Worm (Caenorhabditis elegans) whole organism, dauer: Measurements from ENCODE around the gene C01C10.2.

ENCODE experiments used
- unc-62 ChIP-seq: sonication (generic microtip); optimal IDR thresholded peaks from 2 replicates; lab custom pipeline; 2017; ENCODE audit warnings: missing biosample characterization, missing genetic modification reagents, missing genetic modification characterization

The C01C10.2 gene

ce11 chrX:7437949-7438348, at the start of gene C01C10.2:
C01C10.2 (minus strand) TSS chrX:7438118.
- TF ChIP-seq unc-62: no peak

ce11 chrX:7485748-7486147, 47.8 kb upstream of the C01C10.2 start, which contains the start of gene gly-12:
gly-12 (plus strand) TSS chrX:7485864.
- no peak for TF ChIP-seq unc-62

- no peak for TF ChIP-seq unc-62
Observed at ce11 chrX:7480756-7481155, 42.8 kb upstream of the C01C10.2 start, which contains the start of gene F48E3.9. F48E3.9 (plus strand) TSS chrX:7481056.

- TF ChIP-seq unc-62: no peak
Observed at ce11 chrX:7478948-7479347, 41.0 kb upstream of the C01C10.2 start, which contains the start of gene mek-1. mek-1 (plus strand) TSS chrX:7479248.

ce11 chrX:7478476-7478875, 40.6 kb upstream of the C01C10.2 start:
- TF ChIP-seq unc-62: no peak

- TF ChIP-seq unc-62: no peak
Observed at ce11 chrX:7474968-7475433, 37.1 kb upstream of the C01C10.2 start, which contains the start of gene coh-1. coh-1 (minus strand) TSS chrX:7475018.

ce11 chrX:7469907-7470306, 32.0 kb upstream of the C01C10.2 start:
- no peak for TF ChIP-seq unc-62

- no peak for TF ChIP-seq unc-62
Observed at ce11 chrX:7466682-7467081, 28.8 kb upstream of the C01C10.2 start.

ce11 chrX:7464389-7464788, 26.5 kb upstream of the C01C10.2 start:
- TF ChIP-seq unc-62: no peak

ce11 chrX:7463637-7464036, 25.7 kb upstream of the C01C10.2 start, which contains the start of gene sox-2:
sox-2 (minus strand) TSS chrX:7463736.
- no peak for TF ChIP-seq unc-62

ce11 chrX:7460516-7460915, 22.6 kb upstream of the C01C10.2 start:
- no peak for TF ChIP-seq unc-62

- no peak for TF ChIP-seq unc-62
Observed at ce11 chrX:7457154-7457674, 19.3 kb upstream of the C01C10.2 start.

ce11 chrX:7455960-7456359, 18.0 kb upstream of the C01C10.2 start:
- TF ChIP-seq unc-62: no peak

ce11 chrX:7452606-7453005, 14.7 kb upstream of the C01C10.2 start:
- TF ChIP-seq unc-62: no peak

- no peak for TF ChIP-seq unc-62
Observed at ce11 chrX:7447340-7447739, 9.4 kb upstream of the C01C10.2 start.

- no peak for TF ChIP-seq unc-62
Observed at ce11 chrX:7446485-7446884, 8.6 kb upstream of the C01C10.2 start.

ce11 chrX:7445734-7446133, 7.8 kb upstream of the C01C10.2 start:
- TF ChIP-seq unc-62: no peak

ce11 chrX:7442477-7442876, 4.6 kb upstream of the C01C10.2 start, which contains the start of gene acl-12:
acl-12 (minus strand) TSS chrX:7442577.
- TF ChIP-seq unc-62: no peak

- no peak for TF ChIP-seq unc-62
Observed at ce11 chrX:7440102-7440501, 2.2 kb upstream of the C01C10.2 start.
